Worm (Caenorhabditis elegans): ENCODE data around the gene K02D3.1.

DNA sequence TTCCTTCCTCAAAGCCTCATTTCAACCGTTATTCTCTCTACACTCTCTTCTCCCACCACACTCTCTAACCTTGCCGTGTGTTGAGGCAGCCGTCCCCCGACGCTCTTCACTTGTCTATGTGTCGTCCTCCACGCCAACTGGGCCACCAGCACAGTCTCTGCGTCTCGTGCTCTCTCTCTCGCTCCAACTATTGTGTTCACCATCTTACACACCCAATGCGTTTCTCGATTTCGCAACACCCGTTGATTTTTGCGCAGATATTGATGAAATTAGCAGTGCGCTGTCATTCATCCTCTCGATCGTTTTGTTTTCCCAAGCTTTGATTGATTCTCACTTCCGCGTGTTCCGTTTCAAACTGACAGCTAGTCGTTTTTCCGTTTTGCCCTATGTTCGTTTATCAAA lies 19.6 kb upstream of the K02D3.1 start:
- TF ChIP-seq nhr-77 (tag; optimal IDR thresholded peaks at IDR 0.05) (no peak), nhr-76 (tag; optimal IDR thresholded peaks at IDR 0.05) (no peak)

All from whole organism, L1 larva.